Worm (Caenorhabditis elegans) whole organism, dauer: Measurements from ENCODE around the gene F29A7.4.

Experiments
- unc-62 ChIP-seq: sonication (generic microtip); optimal IDR thresholded peaks from 2 replicates; lab custom pipeline; 2017; ENCODE audit warnings: missing biosample characterization, missing genetic modification reagents, missing genetic modification characterization

The F29A7.4 gene

DNA sequence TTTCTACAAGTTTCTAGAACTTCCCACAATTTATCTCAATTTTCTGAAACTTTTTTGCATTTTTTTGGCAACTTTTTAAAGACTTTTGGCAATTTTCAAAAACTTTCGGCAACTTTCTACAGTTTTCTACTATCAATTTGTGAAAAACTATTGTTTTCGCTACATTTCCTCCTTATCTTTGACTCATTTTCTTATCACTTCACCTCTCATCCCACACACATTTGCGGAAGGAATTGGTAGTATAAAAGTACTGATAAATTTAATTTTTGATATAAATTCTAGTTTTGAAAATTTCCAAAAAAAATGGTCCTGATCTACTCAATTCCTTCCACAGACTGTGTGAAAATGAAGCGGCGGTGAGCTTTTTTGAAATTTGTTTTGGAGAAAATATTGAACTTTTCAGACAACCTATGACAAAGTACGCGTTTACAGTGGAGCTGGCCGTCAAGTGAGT, at the start of gene F29A7.4:
TSS of gene F29A7.4 (plus strand) at position 404 of the 454 bp plus-strand sequence.
- no peak for TF ChIP-seq unc-62 (GFP tag; lab: Kevin White, UChicago)

ce11 chrII:2700229-2700628, 49.6 kb upstream of the F29A7.4 start, which contains the start of gene sri-61:
Gene sri-61 (minus strand): TSS chrII:2700329.
- TF ChIP-seq unc-62 (GFP tag; lab: Kevin White, UChicago), result no peak

DNA sequence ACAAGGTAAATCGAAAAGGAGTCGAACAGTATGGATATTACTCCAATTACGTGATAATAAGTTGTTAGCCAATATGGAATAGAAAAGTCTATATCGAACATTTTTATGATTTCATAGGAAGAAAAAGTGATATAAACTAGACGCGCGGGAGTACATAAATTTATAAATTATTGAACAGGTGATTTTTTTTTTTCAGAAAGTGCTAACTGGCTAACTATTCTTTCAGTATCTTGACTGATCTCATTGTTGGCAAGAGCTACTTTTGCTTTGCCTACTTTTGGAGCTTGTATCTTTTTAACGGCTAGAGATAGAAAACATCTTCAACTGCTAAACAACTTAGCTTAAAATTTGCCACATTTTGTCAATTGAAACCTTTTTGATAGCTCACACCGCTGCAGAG, 47.0 kb upstream of the F29A7.4 start, which contains the start of gene sri-60:
TSS of gene sri-60 (minus strand) at position 101 of the 400 bp plus-strand sequence.
- TF ChIP-seq unc-62 (GFP tag; lab: Kevin White, UChicago), result no peak

ce11 chrII:2705200-2705599, 44.6 kb upstream of the F29A7.4 start, which contains the start of gene srh-128:
Gene srh-128 (minus strand): TSS chrII:2705300.
- no peak for TF ChIP-seq unc-62 (GFP tag; lab: Kevin White, UChicago)

ce11 chrII:2707872-2708271, 41.9 kb upstream of the F29A7.4 start, which contains the start of gene Y47G7B.2:
Gene Y47G7B.2 (minus strand): TSS chrII:2708014.
- TF ChIP-seq unc-62 (GFP tag; lab: Kevin White, UChicago), result no peak

- no peak for TF ChIP-seq unc-62 (GFP tag; lab: Kevin White, UChicago)
Measured at ce11 chrII:2709942-2710341, 39.9 kb upstream of the F29A7.4 start, which contains the start of gene T05A8.1. Gene T05A8.1 (minus strand): TSS chrII:2710042.

DNA sequence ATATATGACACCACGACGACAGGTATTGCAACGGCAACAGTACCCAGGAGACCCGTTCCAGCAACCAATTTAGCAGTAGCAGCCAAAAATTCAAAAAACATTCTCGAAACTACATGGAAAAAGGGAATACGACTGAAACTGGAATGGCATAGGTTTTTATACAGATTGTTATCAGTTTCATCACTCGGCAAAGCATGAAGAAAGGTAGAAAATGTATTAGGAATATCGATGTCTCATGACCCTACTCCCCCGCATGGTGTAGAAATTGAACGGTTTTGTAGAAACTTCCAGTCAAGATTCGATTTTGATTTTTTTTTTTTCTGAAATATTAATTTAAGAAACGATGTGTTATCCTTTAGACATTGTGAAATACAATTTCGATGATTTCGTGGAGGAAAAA, 38.9 kb upstream of the F29A7.4 start, which contains the start of gene T05A8.2:
TSS of gene T05A8.2 (minus strand) at position 101 of the 400 bp plus-strand sequence.
- no peak for TF ChIP-seq unc-62 (GFP tag; lab: Kevin White, UChicago)

DNA sequence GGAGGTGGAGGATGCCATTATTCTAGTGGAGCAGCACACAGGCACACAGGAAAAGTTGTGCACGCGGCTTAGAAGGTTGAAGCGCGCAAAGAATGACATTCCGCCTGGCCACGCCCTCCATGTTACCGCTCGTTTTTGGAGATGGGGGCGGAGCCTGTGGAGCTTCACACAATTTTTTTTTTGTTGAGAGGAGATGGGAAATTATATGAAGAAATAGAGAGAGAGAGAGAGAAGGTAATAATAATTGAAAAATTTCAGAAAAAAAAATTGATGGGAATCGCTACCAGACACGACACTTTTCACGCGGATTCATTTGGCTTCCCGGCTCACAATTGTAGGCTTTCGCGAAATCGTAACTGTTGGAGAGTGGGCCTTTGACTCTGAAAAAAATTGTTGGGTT, 32.5 kb upstream of the F29A7.4 start, which contains the start of gene T05A8.3:
TSS of gene T05A8.3 (minus strand) at position 101 of the 400 bp plus-strand sequence.
- TF ChIP-seq unc-62 (GFP tag; lab: Kevin White, UChicago), result no peak

DNA sequence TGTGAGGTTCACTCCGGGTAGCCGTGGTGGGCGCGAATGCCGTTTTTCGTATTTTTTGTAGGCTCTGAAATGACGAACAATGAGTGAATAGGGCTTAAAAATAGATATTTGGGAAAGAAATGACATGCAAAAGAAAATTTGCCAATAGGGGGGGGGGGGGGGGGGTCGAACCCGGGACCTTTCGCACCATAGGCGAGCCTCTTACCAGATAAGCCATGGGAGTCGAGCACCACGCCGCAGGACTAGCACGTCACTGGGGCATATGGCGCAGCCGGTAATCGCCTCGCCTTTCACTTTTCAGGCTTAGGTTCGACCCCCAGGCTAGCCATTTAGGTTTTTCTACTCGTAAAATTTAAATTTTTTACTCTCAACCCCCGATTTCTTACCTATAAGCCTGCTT, 30.6 kb upstream of the F29A7.4 start:
- no peak for TF ChIP-seq unc-62 (GFP tag; lab: Kevin White, UChicago)

DNA sequence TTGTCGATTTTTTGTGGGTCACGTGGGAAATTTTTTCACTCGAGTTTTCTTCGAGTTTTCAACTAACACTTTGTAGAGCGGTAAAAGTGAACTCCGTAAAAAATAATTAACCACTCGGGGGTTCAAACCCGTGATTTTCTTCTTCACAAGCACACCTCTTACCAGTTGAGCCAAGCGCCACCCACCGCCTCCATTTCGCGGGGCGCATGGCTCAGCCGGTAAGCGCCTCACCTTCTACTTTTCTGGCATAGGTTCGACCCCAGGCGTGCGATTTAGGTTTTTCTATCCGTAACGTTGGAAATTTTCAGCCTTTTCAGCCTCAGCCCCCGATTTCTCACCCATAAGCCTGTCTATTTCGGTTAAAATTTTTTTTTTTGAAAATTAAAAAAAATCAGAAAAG, 27.8 kb upstream of the F29A7.4 start:
- no peak for TF ChIP-seq unc-62 (GFP tag; lab: Kevin White, UChicago)

DNA sequence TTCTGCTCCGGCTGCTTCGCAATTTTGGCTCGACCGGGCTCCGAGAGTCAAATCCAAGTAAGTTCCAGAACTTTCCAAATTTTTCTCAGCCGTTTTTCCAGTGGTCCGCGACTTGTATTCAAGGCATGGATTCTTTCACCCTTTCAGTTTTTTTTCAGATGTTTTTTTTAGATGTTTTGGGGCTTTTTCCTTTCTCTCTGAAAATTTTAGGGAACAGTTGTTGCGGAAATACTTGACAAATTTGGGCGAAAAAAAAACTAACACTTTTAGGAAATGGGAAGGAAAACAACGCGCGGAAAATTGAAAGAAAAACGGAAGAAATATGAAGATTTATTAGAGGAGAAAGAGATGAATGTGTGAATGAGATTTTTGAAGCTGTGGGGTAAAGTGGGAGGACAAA, 24.2 kb upstream of the F29A7.4 start, which contains the start of the genes T05A8.11 and nep-2:
TSS of gene T05A8.11 (minus strand) at position 101 of the 400 bp plus-strand sequence.
TSS of gene nep-2 (minus strand) at position 192 of the 400 bp plus-strand sequence.
- TF ChIP-seq unc-62 (GFP tag; lab: Kevin White, UChicago), result no peak

- TF ChIP-seq unc-62 (GFP tag; lab: Kevin White, UChicago), result no peak
Measured at ce11 chrII:2726774-2727173, 23.0 kb upstream of the F29A7.4 start.

ce11 chrII:2730647-2731046, 19.2 kb upstream of the F29A7.4 start:
- TF ChIP-seq unc-62 (GFP tag; lab: Kevin White, UChicago), result no peak

DNA sequence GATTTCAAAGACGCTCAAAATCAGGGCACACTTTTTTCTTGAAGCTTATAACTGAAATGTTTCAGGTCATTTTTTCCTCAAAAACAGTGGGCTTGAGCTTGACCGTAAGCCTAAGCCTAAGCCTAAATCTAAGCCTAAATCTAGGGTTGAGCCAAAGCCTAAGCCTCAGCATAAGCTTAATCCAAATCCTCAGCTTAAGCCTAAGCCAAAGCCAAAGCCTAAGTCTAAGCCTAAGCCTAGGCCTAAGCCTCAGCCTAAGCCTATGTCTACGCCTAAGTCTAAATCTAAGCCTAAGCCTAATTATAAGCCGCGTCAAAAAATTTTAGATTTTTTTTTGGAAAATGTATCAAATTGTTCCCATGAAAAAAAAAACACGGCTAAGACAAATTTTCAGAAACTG, 15.5 kb upstream of the F29A7.4 start:
- TF ChIP-seq unc-62 (GFP tag; lab: Kevin White, UChicago), result no peak

ce11 chrII:2734735-2735134, 15.1 kb upstream of the F29A7.4 start:
- no peak for TF ChIP-seq unc-62 (GFP tag; lab: Kevin White, UChicago)

ce11 chrII:2735192-2735591, 14.6 kb upstream of the F29A7.4 start, which contains the start of gene wdr-31:
Gene wdr-31 (minus strand): TSS chrII:2735292.
- TF ChIP-seq unc-62 (GFP tag; lab: Kevin White, UChicago), result no peak

- TF ChIP-seq unc-62 (GFP tag; lab: Kevin White, UChicago), result no peak
Measured at ce11 chrII:2735644-2736043, 14.2 kb upstream of the F29A7.4 start.
